Fruit fly (Drosophila melanogaster): ENCODE measurements around the gene CG33178.
A peak's percentile ranks its signal among the peaks of the same experiment; 100 is the strongest.

CG33178 gene

DNA sequence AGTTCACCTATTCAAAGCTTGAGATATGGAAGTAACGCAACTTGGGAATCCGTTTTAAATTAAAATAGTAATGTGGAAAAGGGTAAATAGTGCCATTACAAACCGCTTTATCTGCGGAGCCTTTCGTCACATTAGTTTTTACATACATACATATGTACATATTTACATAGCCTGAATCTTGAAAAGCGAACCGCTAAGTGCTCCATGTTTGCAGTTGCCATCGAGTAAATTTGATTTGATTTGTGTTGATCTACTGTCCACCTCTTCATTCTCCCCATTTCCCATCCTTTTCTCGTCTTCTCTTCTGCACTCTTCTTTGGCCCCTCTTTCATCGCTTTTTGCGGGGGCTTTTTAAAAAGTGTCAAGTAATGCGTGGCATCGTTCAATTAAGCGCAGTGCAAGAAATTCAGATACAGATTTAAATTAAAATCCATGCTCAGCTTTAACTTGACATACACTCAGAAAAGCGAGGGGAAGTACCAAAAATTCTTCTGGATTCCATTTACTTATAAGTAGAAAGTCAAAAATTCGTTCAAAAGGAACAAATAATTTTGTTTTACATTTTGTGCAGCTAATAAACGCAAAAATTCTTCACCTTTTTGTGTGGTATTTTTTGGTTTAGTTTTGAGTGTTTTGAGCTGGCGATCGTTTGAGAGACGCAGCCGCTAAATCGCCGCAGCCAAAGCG lies 39.5 kb upstream of the CG33178 start (continued):
- TF ChIP-seq ato (GFP tag; IDR thresholded peaks at IDR 0.05; ENCODE audit: partially characterized antibody) (no peak), Scr (GFP tag; IDR thresholded peaks at IDR 0.05; ENCODE audit: partially characterized antibody) (no peak), Gug (GFP tag; IDR thresholded peaks at IDR 0.05) (no peak), tap (tag; optimal IDR thresholded peaks at IDR 0.05) (peak; percentile 85), ap (GFP tag; IDR thresholded peaks at IDR 0.05) (peak; percentile 52; the same call in 1 of the 2 replicates), CG14667 (GFP tag; IDR thresholded peaks at IDR 0.05) (no peak), Mrtf (GFP tag; IDR thresholded peaks at IDR 0.05) (peak; percentile 47; the same call in 2 of the 3 replicates), CG31388 (GFP tag; optimal IDR thresholded peaks at IDR 0.05) (no peak), vvl (GFP tag; IDR thresholded peaks at IDR 0.05) (peak; percentile 84), luna (GFP tag; optimal IDR thresholded peaks at IDR 0.05) (no peak), ara (GFP tag; IDR thresholded peaks at IDR 0.05) (peak; percentile 81), so (GFP tag; IDR thresholded peaks at IDR 0.05) (peak; percentile 82; the same call in 2 of the 3 replicates), CG7987 (GFP tag; optimal IDR thresholded peaks at IDR 0.05) (peak; percentile 95), CG7271 (tag; optimal IDR thresholded peaks at IDR 0.05) (peak; percentile 68), CG17568 (GFP tag; optimal IDR thresholded peaks at IDR 0.05) (peak; percentile 90), Doc2 (GFP tag; IDR thresholded peaks at IDR 0.05) (no peak), p53 (GFP tag; optimal IDR thresholded peaks at IDR 0.05) (peak; percentile 51), CG8944 (GFP tag; optimal IDR thresholded peaks at IDR 0.05) (peak; percentile 81), hbn (GFP tag; IDR thresholded peaks at IDR 0.05; ENCODE audit: partially characterized antibody) (no peak), CG4707 (GFP tag; optimal IDR thresholded peaks at IDR 0.05) (peak; percentile 93), CG14710 (tag; optimal IDR thresholded peaks at IDR 0.05) (peak; percentile 74), CG32532 (GFP tag; IDR thresholded peaks at IDR 0.05) (peak; percentile 12), sna (GFP tag; IDR thresholded peaks at IDR 0.05; ENCODE audit: partially characterized antibody) (no peak), Doc3 (GFP tag; IDR thresholded peaks at IDR 0.05; ENCODE audit: partially characterized antibody) (no peak), CG30431 (GFP tag; optimal IDR thresholded peaks at IDR 0.05) (peak; percentile 46), CG15269 (tag; optimal IDR thresholded peaks at IDR 0.05) (peak; percentile 70), stwl (tag; optimal IDR thresholded peaks at IDR 0.05) (no peak), wek (GFP tag; optimal IDR thresholded peaks at IDR 0.05) (peak; percentile 95), Deaf1 (tag; optimal IDR thresholded peaks at IDR 0.05) (no peak), CG14441 (GFP tag; IDR thresholded peaks at IDR 0.05) (peak; percentile 8; the same call in 1 of the 2 replicates), CG14860 (GFP tag; IDR thresholded peaks at IDR 0.05; ENCODE audit: partially characterized antibody) (no peak), ase (GFP tag; IDR thresholded peaks at IDR 0.05) (peak; percentile 63; the same call in 2 of the 3 replicates), peb (GFP tag; IDR thresholded peaks at IDR 0.05) (peak; percentile 55), Xrp1 (GFP tag; IDR thresholded peaks at IDR 0.05) (peak; percentile 86), BtbVII (GFP tag; optimal IDR thresholded peaks at IDR 0.05) (peak; percentile 88), CG10959 (GFP tag; IDR thresholded peaks at IDR 0.05) (peak; percentile 40; the same call in 1 of the 2 replicates), rib (GFP tag; IDR thresholded peaks at IDR 0.05) (peak; percentile 65), zfh2 (GFP tag; optimal IDR thresholded peaks at IDR 0.05) (no peak), dati (GFP tag; IDR thresholded peaks at IDR 0.05) (peak; percentile 55; the same call in 1 of the 2 replicates), CG9437 (GFP tag; optimal IDR thresholded peaks at IDR 0.05) (no peak), D19A (tag; optimal IDR thresholded peaks at IDR 0.05) (peak; percentile 51), CG15011 (GFP tag; optimal IDR thresholded peaks at IDR 0.05) (peak; percentile 86), CG11695 (GFP tag; IDR thresholded peaks at IDR 0.05) (peak; percentile 72), CG5180 (GFP tag; optimal IDR thresholded peaks at IDR 0.05) (peak; percentile 87), pb (GFP tag; optimal IDR thresholded peaks at IDR 0.05) (peak; percentile 67), tio (GFP tag; optimal IDR thresholded peaks at IDR 0.05) (peak; percentile 60), CG7963 (GFP tag; IDR thresholded peaks at IDR 0.05; ENCODE audit: partially characterized antibody) (no peak), CG30403 (GFP tag; optimal IDR thresholded peaks at IDR 0.05) (peak; percentile 10), sisA (GFP tag; IDR thresholded peaks at IDR 0.05) (no peak)

Data from whole organism, embryonic.